Fruit fly (Drosophila melanogaster) whole organism, pupa: ENCODE measurements around the gene CG17768.

Experiments
- CG10348 ChIP-seq: fragments of 200-800 bp; sonication (Bioruptor generic); IDR thresholded peaks from 2 replicates; pipeline ENCODE4 v1.3.6; 2022; ENCODE audit warnings: missing biosample characterization, missing genetic modification characterization
- CG13204 ChIP-seq: fragments of 200-800 bp; sonication (Bioruptor generic); optimal IDR thresholded peaks from 2 replicates; lab custom pipeline; 2018; ENCODE audit warnings: missing biosample characterization, mild to moderate bottlenecking, missing genetic modification characterization, moderate library complexity
- CG15710 ChIP-seq: fragments of 200-800 bp; sonication (Bioruptor generic); optimal IDR thresholded peaks from 2 replicates; lab custom pipeline; 2018; ENCODE audit warnings: missing biosample characterization, mild to moderate bottlenecking, missing genetic modification characterization, moderate library complexity
- CG17806 ChIP-seq: fragments of 200-800 bp; sonication (Bioruptor generic); optimal IDR thresholded peaks from 2 replicates; lab custom pipeline; 2018; ENCODE audit warnings: missing biosample characterization, mild to moderate bottlenecking, missing genetic modification characterization, moderate library complexity
- CG32121 ChIP-seq: fragments of 200-800 bp; sonication (Bioruptor generic); IDR thresholded peaks from 2 replicates; pipeline ENCODE4 v1.3.6; 2022; ENCODE audit warnings: missing biosample characterization, missing genetic modification characterization
- CG34367 ChIP-seq: fragments of 200-800 bp; sonication (Bioruptor generic); optimal IDR thresholded peaks from 2 replicates; lab custom pipeline; 2018; ENCODE audit warnings: missing biosample characterization, mild to moderate bottlenecking, missing genetic modification characterization
- CG4496 ChIP-seq: fragments of 200-800 bp; sonication (Bioruptor generic); IDR thresholded peaks from 3 replicates; pipeline ENCODE4 v1.3.6; 2022; ENCODE audit warnings: missing biosample characterization, missing genetic modification characterization
- CG8159 ChIP-seq: fragments of 200-800 bp; sonication (Bioruptor generic); optimal IDR thresholded peaks from 3 replicates; lab custom pipeline; 2018; ENCODE audit warnings: missing biosample characterization, mild to moderate bottlenecking, missing genetic modification characterization, moderate library complexity
- CG9948 ChIP-seq: fragments of 200-800 bp; sonication (Bioruptor generic); optimal IDR thresholded peaks from 2 replicates; lab custom pipeline; 2018; ENCODE audit warnings: missing biosample characterization, mild to moderate bottlenecking, missing genetic modification characterization, moderate library complexity
- EcR ChIP-seq: fragments of 200-800 bp; sonication (Bioruptor generic); optimal IDR thresholded peaks from 3 replicates; lab custom pipeline; 2019; ENCODE audit warnings: missing biosample characterization, missing genetic modification characterization, mild to moderate bottlenecking, moderate library complexity, missing genetic modification reagents
- Ets98B ChIP-seq: fragments of 200-800 bp; sonication (Bioruptor generic); IDR thresholded peaks from 2 replicates; pipeline ENCODE4 v1.3.6; 2022; ENCODE audit warnings: missing biosample characterization, missing genetic modification characterization
- Pif1B ChIP-seq: fragments of 200-800 bp; sonication (Bioruptor generic); optimal IDR thresholded peaks from 3 replicates; lab custom pipeline; 2016; ENCODE audit warnings: missing biosample characterization, missing genetic modification characterization
- Snoo ChIP-seq: fragments of 200-800 bp; sonication (Bioruptor generic); optimal IDR thresholded peaks from 3 replicates; lab custom pipeline; 2017; ENCODE audit warnings: missing biosample characterization, mild to moderate bottlenecking, missing genetic modification characterization, inconsistent platforms
- fd96Ca ChIP-seq: fragments of 200-800 bp; sonication (Bioruptor generic); IDR thresholded peaks from 3 replicates; pipeline ENCODE4 v1.3.6; 2022; ENCODE audit warnings: missing biosample characterization, missing genetic modification characterization

DNA sequence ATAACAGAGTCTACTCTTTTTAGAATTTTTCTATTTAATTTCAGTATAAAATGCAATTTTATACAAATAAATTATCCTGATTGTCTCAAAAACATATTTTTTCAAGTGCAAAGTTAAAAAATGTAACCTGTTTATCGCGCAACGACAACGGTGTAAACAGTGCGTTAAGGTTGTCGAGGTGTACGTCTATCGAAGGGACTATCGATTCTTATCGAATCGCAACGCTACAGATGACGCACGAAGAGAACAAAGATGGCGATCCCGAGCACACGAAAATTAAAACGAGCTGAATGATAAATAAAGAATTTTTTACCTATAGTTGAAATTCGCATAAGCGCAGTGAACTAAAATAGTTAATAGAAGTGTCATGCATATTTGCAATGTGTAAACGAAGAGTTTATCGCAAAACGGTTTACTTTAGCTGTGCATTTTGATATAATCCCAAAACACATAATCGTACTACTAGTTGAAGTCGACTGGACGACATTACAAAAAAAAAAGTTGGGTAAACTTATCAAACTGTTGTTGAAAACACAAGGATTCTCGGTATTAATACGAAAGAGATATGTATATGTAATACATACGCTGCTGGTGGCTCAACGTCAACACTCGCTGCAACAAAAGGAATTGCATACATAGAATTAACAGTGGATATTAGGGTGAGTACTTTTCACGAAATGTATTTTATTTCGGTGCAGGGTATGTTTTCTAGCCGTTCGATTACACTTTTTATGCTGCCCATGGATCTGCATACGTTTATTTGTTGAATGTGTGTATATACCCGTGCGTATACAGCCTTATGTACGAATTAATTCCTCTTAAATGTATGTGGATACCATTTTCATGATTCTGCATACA is 16.9 kb downstream of the CG17768 start, which contains the start of gene da:
- TF ChIP-seq EcR (GFP tag; lab: Kevin White, UChicago) (no peak), CG34367 (tag; lab: Kevin White, UChicago) (peak; percentile 17), CG4496 (GFP tag; lab: Robert Waterston, UW) (peak; percentile 65; the same call in 2 of the 3 replicates), CG9948 (peak; percentile 32), CG10348 (GFP tag; lab: Robert Waterston, UW) (no peak), Ets98B (GFP tag; lab: Robert Waterston, UW) (peak; percentile 67), CG8159 (tag; lab: Kevin White, UChicago) (peak; percentile 31), CG13204 (GFP tag; lab: Kevin White, UChicago) (no peak), Pif1B (GFP tag; lab: Kevin White, UChicago) (no peak), Snoo (tag; lab: Kevin White, UChicago) (peak; percentile 41), CG15710 (tag; lab: Kevin White, UChicago) (peak; percentile 39), CG17806 (tag; lab: Kevin White, UChicago) (peak; percentile 31), CG32121 (GFP tag; lab: Robert Waterston, UW) (peak; percentile 61; the same call in 1 of the 2 replicates), fd96Ca (no peak)
